Worm (Caenorhabditis elegans): ENCODE data around the gene nspe-7.

- no peak for TF ChIP-seq klf-2 (GFP tag; conservative IDR thresholded peaks at IDR 0.05)
- TF ChIP-seq med-1 (GFP tag; optimal IDR thresholded peaks at IDR 0.05; ENCODE audit: insufficient read depth), result no peak
Observed at ce11 chrII:12654447-12654846, 27.5 kb downstream of the nspe-7 start, which contains the start of gene rgs-4.

All from whole organism, midembryonic.